Fruit fly (Drosophila melanogaster) Kc167 (cell line): ENCODE measurements around the gene stas.

Experiments used
- Myc ChIP-seq: fragments of >200 bp; optimal IDR thresholded peaks from 2 replicates; lab custom pipeline; 2017; ENCODE audit warnings: missing external identifiers
- Sin3A ChIP-seq: fragments of >200 bp; optimal IDR thresholded peaks from 2 replicates; lab custom pipeline; 2018; ENCODE audit warnings: missing external identifiers
- h ChIP-seq: fragments of >200 bp; optimal IDR thresholded peaks from 3 replicates; lab custom pipeline; 2018; ENCODE audit warnings: missing external identifiers
- insv ChIP-seq: fragments of >200 bp; optimal IDR thresholded peaks from 3 replicates; lab custom pipeline; 2018; ENCODE audit warnings: missing external identifiers
- psq ChIP-seq: fragments of >200 bp; optimal IDR thresholded peaks from 2 replicates; lab custom pipeline; 2017; ENCODE audit warnings: missing external identifiers
- ttk ChIP-seq: sonication (Bioruptor generic); optimal IDR thresholded peaks from 2 replicates; lab custom pipeline; 2017; ENCODE audit warnings: missing external identifiers

The stas gene

DNA sequence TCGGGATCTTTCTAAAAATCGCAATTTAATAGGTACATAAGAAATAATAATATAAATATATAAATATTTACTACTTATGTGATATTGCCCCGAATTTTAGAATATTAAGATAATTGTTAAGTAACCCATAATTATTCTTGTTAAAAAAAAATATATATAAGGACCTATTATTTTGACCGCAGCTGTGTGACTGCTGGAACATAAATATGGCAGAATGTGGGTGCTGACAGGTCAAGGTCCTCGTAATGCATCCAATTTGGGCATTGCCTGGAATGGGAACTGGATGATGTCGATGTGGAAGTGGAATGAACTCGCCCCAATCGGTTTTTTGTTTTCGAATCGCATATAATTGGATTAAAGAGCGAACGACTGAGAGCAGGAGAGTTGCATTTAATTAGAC lies 50.3 kb downstream of the stas start:
- no peak for TF ChIP-seq Myc (lab: Kevin White, UChicago)
- no peak for TF ChIP-seq insv (lab: Kevin White, UChicago)
- TF ChIP-seq h (lab: Kevin White, UChicago) = no peak
- no peak for TF ChIP-seq psq
- no peak for TF ChIP-seq Sin3A
- no peak for TF ChIP-seq ttk (lab: Kevin White, UChicago)

DNA sequence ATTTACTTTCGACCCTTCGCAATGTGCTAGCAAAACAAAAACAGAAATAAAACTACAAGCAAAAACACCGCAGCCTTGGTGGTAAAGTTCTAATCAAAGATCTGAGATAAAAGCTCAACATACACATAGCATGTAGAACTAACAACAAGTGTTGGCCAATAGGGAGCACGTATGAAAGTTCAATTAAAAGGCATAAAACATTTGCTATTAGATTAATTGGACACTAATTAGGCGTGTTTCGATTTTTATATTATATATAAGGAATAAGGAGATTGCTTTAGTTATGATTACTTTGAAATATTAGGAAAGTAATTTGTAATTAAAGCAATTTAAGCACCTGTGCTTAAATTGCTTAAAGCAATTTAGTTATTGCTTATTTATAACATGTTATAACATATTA lies 51.1 kb downstream of the stas start:
- TF ChIP-seq Sin3A = no peak
- TF ChIP-seq h (lab: Kevin White, UChicago) = no peak
- TF ChIP-seq insv (lab: Kevin White, UChicago) = no peak
- TF ChIP-seq Myc (lab: Kevin White, UChicago) = no peak

DNA sequence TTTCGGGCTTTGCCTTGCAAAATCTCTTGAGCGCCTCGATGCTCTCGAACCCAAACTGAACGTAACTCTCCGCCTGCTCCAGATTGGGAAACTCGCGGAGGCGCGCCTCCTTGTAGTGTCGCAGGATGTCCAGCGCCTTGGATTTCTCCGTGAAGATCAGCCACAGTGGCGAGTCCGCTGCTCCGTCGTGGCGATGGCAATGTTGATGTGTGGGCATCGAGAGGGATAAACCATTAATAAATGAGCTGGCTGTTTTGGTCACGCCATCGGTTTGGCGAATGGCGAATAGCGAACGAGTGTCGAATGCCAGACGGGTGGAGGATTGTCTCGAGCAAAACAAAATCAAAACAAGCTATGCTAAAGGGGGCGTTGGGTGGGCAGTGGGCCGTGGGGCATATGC lies 51.8 kb downstream of the stas start:
- TF ChIP-seq h (lab: Kevin White, UChicago) (no peak), Myc (lab: Kevin White, UChicago) (no peak), Sin3A (no peak), insv (lab: Kevin White, UChicago) (no peak), ttk (lab: Kevin White, UChicago) (no peak), psq (no peak)
